Fruit fly (Drosophila melanogaster) whole organism, adult: ENCODE measurements around the gene rb.

Source experiments
- CG11617 ChIP-seq: fragments of 200-800 bp; sonication (Bioruptor generic); optimal IDR thresholded peaks from 2 replicates; lab custom pipeline; 2017; ENCODE audit warnings: mild to moderate bottlenecking, missing biosample characterization, missing genetic modification reagents, missing genetic modification characterization
- CG14711 ChIP-seq: fragments of 200-800 bp; sonication (Bioruptor generic); optimal IDR thresholded peaks from 2 replicates; lab custom pipeline; 2018; ENCODE audit warnings: missing biosample characterization, mild to moderate bottlenecking, missing genetic modification characterization, moderate library complexity
- CG1620 ChIP-seq: fragments of 200-800 bp; sonication (Bioruptor generic); optimal IDR thresholded peaks from 2 replicates; lab custom pipeline; 2016; ENCODE audit warnings: missing biosample characterization, missing genetic modification characterization
- CG33017 ChIP-seq: fragments of 200-800 bp; sonication (Bioruptor generic); optimal IDR thresholded peaks from 2 replicates; lab custom pipeline; 2018; ENCODE audit warnings: missing biosample characterization, mild to moderate bottlenecking, missing genetic modification characterization, moderate library complexity
- CG5204 ChIP-seq: fragments of 200-800 bp; sonication (Bioruptor generic); optimal IDR thresholded peaks from 2 replicates; lab custom pipeline; 2016; ENCODE audit warnings: missing biosample characterization, missing genetic modification characterization
- CG7045 ChIP-seq: fragments of 200-800 bp; sonication (Bioruptor generic); optimal IDR thresholded peaks from 2 replicates; lab custom pipeline; 2017; ENCODE audit warnings: missing biosample characterization, mild to moderate bottlenecking, missing genetic modification characterization
- Clk ChIP-seq: fragments of 200-800 bp; sonication (Bioruptor generic); optimal IDR thresholded peaks from 2 replicates; lab custom pipeline; 2017; ENCODE audit warnings: missing biosample characterization, missing genetic modification characterization
- Mnt ChIP-seq: fragments of 200-800 bp; sonication (Bioruptor generic); optimal IDR thresholded peaks from 2 replicates; lab custom pipeline; 2016; ENCODE audit warnings: missing biosample characterization, mild to moderate bottlenecking, missing genetic modification characterization
- bab1 ChIP-seq: fragments of 200-800 bp; sonication (Bioruptor generic); optimal IDR thresholded peaks from 3 replicates; lab custom pipeline; 2019; ENCODE audit warnings: missing biosample characterization, mild to moderate bottlenecking, missing genetic modification characterization, moderate library complexity
- kay ChIP-seq: fragments of 200-800 bp; sonication (Bioruptor generic); peaks from one replicate; lab custom pipeline; 2016; ENCODE audit warnings: missing biosample characterization, missing genetic modification characterization, borderline replicate concordance
- pad ChIP-seq: fragments of 200-800 bp; sonication (Bioruptor generic); optimal IDR thresholded peaks from 3 replicates; lab custom pipeline; 2017; ENCODE audit warnings: missing biosample characterization, missing genetic modification characterization, mild to moderate bottlenecking, moderate library complexity, missing genetic modification reagents
- toe ChIP-seq: fragments of 200-800 bp; sonication (Bioruptor generic); optimal IDR thresholded peaks from 2 replicates; lab custom pipeline; 2016; ENCODE audit warnings: missing biosample characterization, missing genetic modification characterization

DNA sequence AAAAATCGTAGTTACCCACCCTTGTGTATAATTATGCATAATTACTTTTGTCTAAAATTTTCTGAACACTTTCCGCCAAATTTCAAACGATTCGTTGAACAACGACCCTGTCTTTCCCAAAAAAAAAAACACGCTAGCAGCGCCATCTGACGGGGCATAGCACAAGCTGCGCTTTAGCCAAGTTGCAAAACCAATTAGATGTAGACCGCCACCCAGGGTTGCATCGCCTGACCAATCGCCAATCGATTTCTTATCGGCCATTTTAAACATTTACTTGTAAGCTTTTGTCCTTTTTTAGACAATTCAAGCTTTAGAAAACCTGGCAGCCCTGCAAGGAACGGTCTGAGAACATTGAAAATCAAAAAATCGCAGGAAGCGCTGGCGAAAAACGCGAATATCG, 10.5 kb downstream of the rb start, which contains the start of gene CG3556:
- TF ChIP-seq CG7045 (GFP tag; lab: Kevin White, UChicago) (no peak), kay (GFP tag; lab: Kevin White, UChicago) (no peak), CG11617 (GFP tag; lab: Kevin White, UChicago) (no peak), CG5204 (GFP tag; lab: Kevin White, UChicago) (no peak), pad (no peak), Mnt (no peak), CG1620 (GFP tag; lab: Kevin White, UChicago) (no peak), toe (GFP tag; lab: Kevin White, UChicago) (no peak), CG14711 (no peak), CG33017 (tag; lab: Kevin White, UChicago) (no peak), Clk (no peak), bab1 (peak; percentile 71)
